Worm (Caenorhabditis elegans): ENCODE data around the gene T08G3.13.

T08G3.13 gene

ce11 chrV:16401519-16401918, 46.3 kb upstream of the T08G3.13 start, which contains the start of gene F13A7.14 (continued):
- TF ChIP-seq T23F11.4 (GFP tag; optimal IDR thresholded peaks at IDR 0.05) (no peak), ttx-3 (tag; optimal IDR thresholded peaks at IDR 0.05) (no peak), fkh-10 (GFP tag; optimal IDR thresholded peaks at IDR 0.05) (no peak), pha-4 (tag; optimal IDR thresholded peaks at IDR 0.05) (no peak), pat-9 (tag; optimal IDR thresholded peaks at IDR 0.05) (no peak), pha-2 (tag; optimal IDR thresholded peaks at IDR 0.05) (no peak), elt-4 (tag; optimal IDR thresholded peaks at IDR 0.05) (no peak), K09A11.1 (tag; optimal IDR thresholded peaks at IDR 0.05; ENCODE audit: insufficient read depth) (no peak), syd-9 (tag; optimal IDR thresholded peaks at IDR 0.05) (no peak), F13H6.1 (tag; optimal IDR thresholded peaks at IDR 0.05) (peak; percentile 57), sox-4 (tag; optimal IDR thresholded peaks at IDR 0.05) (no peak), unc-86 (tag; optimal IDR thresholded peaks at IDR 0.05) (no peak), ama-1 (optimal IDR thresholded peaks at IDR 0.05) (no peak), tbx-2 (tag; optimal IDR thresholded peaks at IDR 0.05) (peak; percentile 68), dve-1 (tag; optimal IDR thresholded peaks at IDR 0.05) (no peak), hlh-6 (tag; optimal IDR thresholded peaks at IDR 0.05) (no peak), Y22D7AL.16 (tag; optimal IDR thresholded peaks at IDR 0.05) (no peak), C38D4.7 (GFP tag; optimal IDR thresholded peaks at IDR 0.05) (no peak), dmd-4 (tag; optimal IDR thresholded peaks at IDR 0.05; ENCODE audit: borderline replicate concordance) (no peak), ceh-19 (GFP tag; optimal IDR thresholded peaks at IDR 0.05) (no peak), ceh-45 (GFP tag; IDR thresholded peaks at IDR 0.05) (no peak), elt-2 (tag; optimal IDR thresholded peaks at IDR 0.05) (no peak), nhr-11 (tag; optimal IDR thresholded peaks at IDR 0.05) (no peak), zip-5 (tag; optimal IDR thresholded peaks at IDR 0.05) (peak; percentile 82), mec-3 (tag; optimal IDR thresholded peaks at IDR 0.05; ENCODE audit: borderline replicate concordance) (peak; percentile 72), madf-2 (tag; optimal IDR thresholded peaks at IDR 0.05) (no peak), hlh-8 (tag; optimal IDR thresholded peaks at IDR 0.05) (peak; percentile 64), unc-3 (GFP tag; conservative IDR thresholded peaks at IDR 0.05) (no peak), unc-3 (tag; optimal IDR thresholded peaks at IDR 0.05) (no peak), ahr-1 (tag; optimal IDR thresholded peaks at IDR 0.05) (no peak), rnt-1 (tag; optimal IDR thresholded peaks at IDR 0.05) (peak; percentile 77), ceh-24 (tag; optimal IDR thresholded peaks at IDR 0.05) (no peak), ceh-2 (tag; optimal IDR thresholded peaks at IDR 0.05) (peak; percentile 92)

DNA sequence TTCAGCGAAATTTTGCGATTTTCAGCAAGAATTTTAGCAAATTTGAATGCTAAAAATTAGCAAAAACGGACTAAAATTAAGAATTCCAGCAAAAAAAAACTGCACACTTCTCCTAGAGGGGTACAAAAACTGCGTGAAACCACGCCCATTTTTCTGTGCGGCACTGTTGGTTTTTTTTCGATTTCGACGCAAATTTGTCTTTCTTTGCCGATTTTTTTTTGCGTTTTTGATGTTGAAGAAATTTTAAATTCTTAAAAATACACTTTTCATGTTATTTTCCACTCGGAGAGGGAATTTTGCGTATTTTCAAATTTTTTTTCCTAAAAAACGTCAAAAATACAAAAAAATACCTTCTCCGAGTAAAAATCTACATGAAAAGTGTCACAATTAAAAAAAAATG, 43.9 kb upstream of the T08G3.13 start, which contains the start of gene syp-1:
syp-1 (plus strand) TSS at position 301 of the 400 bp plus-strand sequence.
- TF ChIP-seq ama-1 (optimal IDR thresholded peaks at IDR 0.05): no peak
- TF ChIP-seq pax-1 (tag; optimal IDR thresholded peaks at IDR 0.05): no peak

DNA sequence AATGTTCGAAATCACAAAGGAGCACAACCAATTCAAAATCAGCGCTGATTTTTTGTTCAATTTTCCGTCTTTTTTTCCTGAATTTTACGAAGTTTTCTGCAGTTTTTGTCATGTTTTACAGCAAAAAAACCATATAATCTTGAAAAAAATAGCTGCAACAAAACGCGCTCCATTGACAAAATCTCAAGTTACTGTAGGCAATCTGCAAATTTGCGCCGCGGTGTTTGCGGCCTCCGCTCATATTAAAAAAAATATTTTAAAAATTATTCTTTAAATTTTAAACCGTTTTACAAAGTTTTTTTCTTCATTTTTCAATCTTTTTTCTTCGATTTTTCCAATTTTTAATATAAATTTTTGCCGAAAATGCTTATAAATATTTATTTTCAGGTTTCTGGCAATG, 42.5 kb upstream of the T08G3.13 start:
- no peak for TF ChIP-seq C38D4.7 (GFP tag; optimal IDR thresholded peaks at IDR 0.05)
- TF ChIP-seq odd-2 (tag; optimal IDR thresholded peaks at IDR 0.05): no peak
- TF ChIP-seq ref-2 (tag; optimal IDR thresholded peaks at IDR 0.05): no peak
- TF ChIP-seq tbx-7 (tag; optimal IDR thresholded peaks at IDR 0.05): no peak
- no peak for TF ChIP-seq zip-5 (tag; optimal IDR thresholded peaks at IDR 0.05)
- TF ChIP-seq K02D7.2 (tag; optimal IDR thresholded peaks at IDR 0.05): no peak
- TF ChIP-seq ceh-48 (tag; optimal IDR thresholded peaks at IDR 0.05): no peak
- no peak for TF ChIP-seq pat-9 (tag; optimal IDR thresholded peaks at IDR 0.05)
- no peak for TF ChIP-seq lim-6 (tag; optimal IDR thresholded peaks at IDR 0.05)
- TF ChIP-seq ceh-22 (tag; optimal IDR thresholded peaks at IDR 0.05): no peak
- no peak for TF ChIP-seq pha-4 (tag; optimal IDR thresholded peaks at IDR 0.05)
